Fruit fly (Drosophila melanogaster) whole organism, embryonic: Measurements from ENCODE around the gene st.

Source experiments
- Aef1 ChIP-seq: fragments of 200-800 bp; sonication (Bioruptor generic); IDR thresholded peaks from 3 replicates; pipeline ENCODE4 v1.3.6; 2022; ENCODE audit warnings: missing biosample characterization, missing genetic modification characterization
- B-H2 ChIP-seq: fragments of 200-800 bp; sonication (Bioruptor generic); optimal IDR thresholded peaks from 2 replicates; lab custom pipeline; 2018; ENCODE audit warnings: missing biosample characterization, mild to moderate bottlenecking, missing genetic modification characterization
- Bdp1 ChIP-seq: fragments of 200-800 bp; sonication (Bioruptor generic); optimal IDR thresholded peaks from 3 replicates; lab custom pipeline; 2016; ENCODE audit warnings: missing biosample characterization, missing genetic modification characterization
- CG10321 ChIP-seq: fragments of 200-800 bp; sonication (Bioruptor generic); IDR thresholded peaks from 2 replicates; pipeline ENCODE4 v1.3.6; 2022; ENCODE audit warnings: missing biosample characterization, missing genetic modification characterization
- CG10431 ChIP-seq: fragments of 200-800 bp; sonication (Bioruptor generic); optimal IDR thresholded peaks from 3 replicates; lab custom pipeline; 2018; ENCODE audit warnings: missing biosample characterization, mild to moderate bottlenecking, missing genetic modification characterization
- CG10959 ChIP-seq: fragments of 200-800 bp; sonication (Bioruptor generic); IDR thresholded peaks from 2 replicates; pipeline ENCODE4 v1.3.6; 2022; ENCODE audit warnings: missing biosample characterization, missing genetic modification characterization
- CG11504 ChIP-seq: fragments of 200-800 bp; sonication (Bioruptor generic); optimal IDR thresholded peaks from 3 replicates; lab custom pipeline; 2019; ENCODE audit warnings: missing biosample characterization, mild to moderate bottlenecking, missing genetic modification characterization, moderate library complexity
- CG12071 ChIP-seq: fragments of 200-800 bp; sonication (Bioruptor generic); optimal IDR thresholded peaks from 3 replicates; lab custom pipeline; 2018; ENCODE audit warnings: missing biosample characterization, mild to moderate bottlenecking, missing genetic modification characterization
- CG13123 ChIP-seq: fragments of 200-800 bp; sonication (Bioruptor generic); optimal IDR thresholded peaks from 2 replicates; lab custom pipeline; 2016; ENCODE audit warnings: missing biosample characterization, missing genetic modification characterization
- CG14710 ChIP-seq: fragments of 200-800 bp; sonication (Bioruptor generic); optimal IDR thresholded peaks from 3 replicates; lab custom pipeline; 2019; ENCODE audit warnings: missing biosample characterization, mild to moderate bottlenecking, missing genetic modification characterization, moderate library complexity
- CG1792 ChIP-seq: fragments of 200-800 bp; sonication (Bioruptor generic); optimal IDR thresholded peaks from 2 replicates; lab custom pipeline; 2016; ENCODE audit warnings: missing biosample characterization, missing genetic modification characterization
- CG2120 ChIP-seq: fragments of 200-800 bp; sonication (Bioruptor generic); optimal IDR thresholded peaks from 3 replicates; lab custom pipeline; 2016; ENCODE audit warnings: missing biosample characterization, missing genetic modification characterization
- CG30020 ChIP-seq: fragments of 200-800 bp; optimal IDR thresholded peaks from 2 replicates; lab custom pipeline; 2019; ENCODE audit warnings: missing biosample characterization, mild to moderate bottlenecking, missing genetic modification characterization, moderate library complexity
- CG32532 ChIP-seq: fragments of 200-800 bp; sonication (Bioruptor generic); IDR thresholded peaks from 2 replicates; pipeline ENCODE4 v1.3.6; 2022; ENCODE audit warnings: missing biosample characterization, missing genetic modification characterization
- CG4820 ChIP-seq: fragments of 200-800 bp; sonication (Bioruptor generic); optimal IDR thresholded peaks from 3 replicates; lab custom pipeline; 2016; ENCODE audit warnings: missing biosample characterization, missing genetic modification characterization
- CG7745 ChIP-seq: fragments of 200-800 bp; sonication (Bioruptor generic); optimal IDR thresholded peaks from 2 replicates; lab custom pipeline; 2018; ENCODE audit warnings: missing biosample characterization, mild to moderate bottlenecking, missing genetic modification characterization, moderate library complexity
- Dad ChIP-seq: fragments of 200-800 bp; sonication (Bioruptor generic); optimal IDR thresholded peaks from 3 replicates; lab custom pipeline; 2016; ENCODE audit warnings: missing biosample characterization, missing genetic modification characterization
- Dbx ChIP-seq: fragments of 200-800 bp; sonication (Bioruptor generic); IDR thresholded peaks from 3 replicates; pipeline ENCODE4 v1.3.6; 2022; ENCODE audit warnings: missing biosample characterization, missing genetic modification characterization
- Dip3 ChIP-seq: fragments of 200-800 bp; sonication (Bioruptor generic); optimal IDR thresholded peaks from 3 replicates; lab custom pipeline; 2016; ENCODE audit warnings: missing biosample characterization, missing genetic modification characterization
- ERR ChIP-seq: fragments of 200-800 bp; sonication (Bioruptor generic); optimal IDR thresholded peaks from 2 replicates; lab custom pipeline; 2016; ENCODE audit warnings: missing biosample characterization, missing genetic modification characterization
- Hr78 ChIP-seq, 2 experiments: fragments of 200-800 bp in 1 of 2; fragments of >200 bp in 1 of 2; sonication (Bioruptor generic) in 1 of 2; optimal IDR thresholded peaks; 2 replicates each; lab custom pipeline; 2017 to 2019; ENCODE audit warnings: missing biosample characterization in 2 of 2, missing genetic modification characterization in 2 of 2, mild to moderate bottlenecking in 1 of 2, moderate library complexity in 1 of 2
- Jarid2 ChIP-seq: fragments of 200-800 bp; sonication (Bioruptor generic); optimal IDR thresholded peaks from 3 replicates; lab custom pipeline; 2017; ENCODE audit warnings: mild to moderate bottlenecking, missing biosample characterization, missing genetic modification reagents, missing genetic modification characterization
- NFAT ChIP-seq: fragments of 200-800 bp; sonication (Bioruptor generic); IDR thresholded peaks from 2 replicates; pipeline ENCODE4 v1.3.6; 2022; ENCODE audit warnings: missing biosample characterization, missing genetic modification characterization
- Oli ChIP-seq: fragments of 200-800 bp; sonication (Bioruptor generic); optimal IDR thresholded peaks from 2 replicates; lab custom pipeline; 2018; ENCODE audit warnings: missing biosample characterization, mild to moderate bottlenecking, missing genetic modification characterization, moderate library complexity
- Rfx ChIP-seq: fragments of 200-800 bp; sonication (Bioruptor generic); IDR thresholded peaks from 2 replicates; pipeline ENCODE4 v1.3.6; 2022; ENCODE audit warnings: missing biosample characterization, missing genetic modification characterization
- Rx ChIP-seq: fragments of 200-800 bp; sonication (Bioruptor generic); IDR thresholded peaks from 2 replicates; pipeline ENCODE4 v1.3.6; 2022; ENCODE audit warnings: missing biosample characterization, missing genetic modification characterization
- Scr ChIP-seq: fragments of 200-800 bp; sonication (Bioruptor generic); IDR thresholded peaks from 2 replicates; pipeline ENCODE4 v1.3.6; 2022; ENCODE audit warnings: missing biosample characterization, missing genetic modification characterization; ENCODE audit not compliant: partially characterized antibody
- Spps ChIP-seq: fragments of 200-800 bp; sonication (Bioruptor generic); optimal IDR thresholded peaks from 2 replicates; lab custom pipeline; 2018; ENCODE audit warnings: missing biosample characterization, mild to moderate bottlenecking, missing genetic modification characterization
- abd-A ChIP-seq: fragments of 200-800 bp; sonication (Bioruptor generic); optimal IDR thresholded peaks from 3 replicates; lab custom pipeline; 2019; ENCODE audit warnings: missing biosample characterization, mild to moderate bottlenecking, missing genetic modification characterization, moderate library complexity
- ap ChIP-seq: fragments of 200-800 bp; sonication (Bioruptor generic); IDR thresholded peaks from 2 replicates; pipeline ENCODE4 v1.3.6; 2022; ENCODE audit warnings: missing biosample characterization, missing genetic modification characterization
- bcd ChIP-seq: fragments of 200-800 bp; sonication (Bioruptor generic); optimal IDR thresholded peaks from 2 replicates; lab custom pipeline; 2017; ENCODE audit warnings: missing biosample characterization, mild to moderate bottlenecking, missing genetic modification characterization
- btn ChIP-seq: fragments of 200-800 bp; sonication (Bioruptor generic); optimal IDR thresholded peaks from 2 replicates; lab custom pipeline; 2016; ENCODE audit warnings: missing biosample characterization, missing genetic modification characterization
- caup ChIP-seq: fragments of 200-800 bp; sonication (Bioruptor generic); optimal IDR thresholded peaks from 3 replicates; lab custom pipeline; 2017; ENCODE audit warnings: missing biosample characterization, mild to moderate bottlenecking, missing genetic modification characterization, moderate library complexity; ENCODE audit not compliant: severe bottlenecking
- corto ChIP-seq: fragments of 200-800 bp; sonication (Bioruptor generic); optimal IDR thresholded peaks from 2 replicates; lab custom pipeline; 2016; ENCODE audit warnings: missing biosample characterization, mild to moderate bottlenecking, missing genetic modification characterization, moderate library complexity
- h ChIP-seq: fragments of >200 bp; optimal IDR thresholded peaks from 2 replicates; lab custom pipeline; 2017
- insv ChIP-seq, 2 experiments: fragments of 200-800 bp; sonication (Bioruptor generic); optimal IDR thresholded peaks; 3 replicates each; lab custom pipeline; 2016 to 2018; ENCODE audit warnings: missing biosample characterization in 2 of 2, missing genetic modification characterization in 2 of 2
- inv ChIP-seq: fragments of 200-800 bp; sonication (Bioruptor generic); IDR thresholded peaks from 2 replicates; pipeline ENCODE4 v1.3.6; 2022; ENCODE audit warnings: missing biosample characterization, missing genetic modification characterization; ENCODE audit not compliant: partially characterized antibody
- kay ChIP-seq: fragments of 200-800 bp; sonication (Bioruptor generic); optimal IDR thresholded peaks from 2 replicates; lab custom pipeline; 2016; ENCODE audit warnings: missing biosample characterization, missing genetic modification characterization
- lilli ChIP-seq: fragments of 200-800 bp; sonication (Bioruptor generic); optimal IDR thresholded peaks from 3 replicates; lab custom pipeline; 2016; ENCODE audit warnings: missing biosample characterization, missing genetic modification characterization
- lov ChIP-seq, 2 experiments: fragments of 200-800 bp in 1 of 2; fragments of >200 bp in 1 of 2; sonication (Bioruptor generic) in 1 of 2; IDR thresholded peaks in 1 of 2; optimal IDR thresholded peaks in 1 of 2; 2 replicates in 1 of 2; 3 replicates in 1 of 2; pipeline versions ENCODE4 v1.3.6 to Lab custom; 2017 to 2022; ENCODE audit warnings: missing biosample characterization in 1 of 2, missing genetic modification characterization in 1 of 2
- nerfin-2 ChIP-seq: fragments of 200-800 bp; sonication (Bioruptor generic); IDR thresholded peaks from 2 replicates; pipeline ENCODE4 v1.3.6; 2022; ENCODE audit warnings: missing biosample characterization, missing genetic modification characterization; ENCODE audit not compliant: partially characterized antibody
- pho ChIP-seq: fragments of 200-800 bp; sonication (Bioruptor generic); optimal IDR thresholded peaks from 2 replicates; lab custom pipeline; 2016; ENCODE audit warnings: missing biosample characterization, missing genetic modification characterization
- tll ChIP-seq, 2 experiments: fragments of 200-800 bp in 1 of 2; fragments of >200 bp in 1 of 2; sonication (Bioruptor generic) in 1 of 2; optimal IDR thresholded peaks; 2 replicates each; lab custom pipeline; 2017 to 2019; ENCODE audit warnings: missing biosample characterization in 2 of 2, missing genetic modification characterization in 2 of 2, mild to moderate bottlenecking in 1 of 2, moderate library complexity in 1 of 2
- tna ChIP-seq: fragments of 200-800 bp; sonication (Bioruptor generic); IDR thresholded peaks from 2 replicates; pipeline ENCODE4 v1.3.6; 2022; ENCODE audit warnings: missing biosample characterization, missing genetic modification characterization; ENCODE audit not compliant: partially characterized antibody
- trh ChIP-seq: fragments of 200-800 bp; sonication (Bioruptor generic); optimal IDR thresholded peaks from 2 replicates; lab custom pipeline; 2016; ENCODE audit warnings: missing biosample characterization, missing genetic modification characterization
- vvl ChIP-seq: fragments of 200-800 bp; sonication (Bioruptor generic); IDR thresholded peaks from 2 replicates; pipeline ENCODE4 v1.3.6; 2022; ENCODE audit warnings: missing biosample characterization, missing genetic modification characterization
- wek ChIP-seq: fragments of 200-800 bp; sonication (Bioruptor generic); optimal IDR thresholded peaks from 3 replicates; lab custom pipeline; 2018; ENCODE audit warnings: missing biosample characterization, mild to moderate bottlenecking, missing genetic modification characterization, moderate library complexity
- z ChIP-seq: fragments of 200-800 bp; sonication (Bioruptor generic); IDR thresholded peaks from 3 replicates; pipeline ENCODE4 v1.3.6; 2022; ENCODE audit warnings: missing biosample characterization, missing genetic modification characterization

Gene st

dm6 chr3L:16483524-16484370, 13.7 kb upstream of the st start, which contains the start of gene aos (continued):
- peak; percentile 80 for TF ChIP-seq Rfx
- peak; percentile 20 for TF ChIP-seq pho (GFP tag; lab: Kevin White, UChicago)
- TF ChIP-seq h (lab: Kevin White, UChicago), result no peak
- TF ChIP-seq Dip3 (GFP tag; lab: Kevin White, UChicago), result peak; percentile 28
- TF ChIP-seq z, result no peak; the same call in 2 of the 3 replicates
- peak; percentile 78 for TF ChIP-seq caup
- no peak for TF ChIP-seq Aef1 (GFP tag; lab: Robert Waterston, UW)
- TF ChIP-seq Hr78 (GFP tag; optimal IDR thresholded peaks at IDR 0.05; lab: Kevin White, UChicago), result peak in 1 of 2 experiments; percentile 86
- TF ChIP-seq Spps (tag; lab: Kevin White, UChicago), result peak; percentile 64
- no peak for TF ChIP-seq inv (GFP tag; lab: Robert Waterston, UW)
- peak; percentile 91 for TF ChIP-seq CG4820 (GFP tag; lab: Kevin White, UChicago)
- peak; percentile 23 for TF ChIP-seq B-H2
- no peak for TF ChIP-seq nerfin-2 (GFP tag; lab: Robert Waterston, UW)
- TF ChIP-seq btn (GFP tag; lab: Kevin White, UChicago), result no peak
- TF ChIP-seq CG10959 (GFP tag; lab: Robert Waterston, UW), result peak; percentile 58
- TF ChIP-seq tna (GFP tag; lab: Robert Waterston, UW), result no peak
- TF ChIP-seq CG14710 (tag; lab: Kevin White, UChicago), result peak; percentile 97
- no peak for TF ChIP-seq tll (GFP tag; optimal IDR thresholded peaks at IDR 0.05; lab: Kevin White, UChicago)
- TF ChIP-seq Jarid2 (GFP tag; lab: Kevin White, UChicago), result peak; percentile 93
- TF ChIP-seq CG32532 (GFP tag; lab: Robert Waterston, UW), result peak; percentile 74
- TF ChIP-seq CG11504 (tag; lab: Kevin White, UChicago), result peak; percentile 94
- peak; percentile 62 for TF ChIP-seq trh (GFP tag; lab: Kevin White, UChicago)
- TF ChIP-seq CG7745 (tag; lab: Kevin White, UChicago), result no peak
- no peak for TF ChIP-seq lov (optimal IDR thresholded peaks at IDR 0.05; lab: Kevin White, UChicago)
- TF ChIP-seq lov (GFP tag; IDR thresholded peaks at IDR 0.05; lab: Robert Waterston, UW), result peak; percentile 4; the same call in 1 of the 3 replicates
- TF ChIP-seq CG10321 (GFP tag; lab: Robert Waterston, UW), result no peak
- TF ChIP-seq CG10431 (GFP tag; lab: Kevin White, UChicago), result peak; percentile 80
- TF ChIP-seq CG13123 (GFP tag; lab: Kevin White, UChicago), result peak; percentile 74
- TF ChIP-seq corto (GFP tag; lab: Kevin White, UChicago), result no peak
- no peak for TF ChIP-seq wek (GFP tag; lab: Kevin White, UChicago)
- peak; percentile 60 for TF ChIP-seq CG2120 (GFP tag; lab: Kevin White, UChicago)
- TF ChIP-seq abd-A (tag; lab: Kevin White, UChicago), result no peak
- TF ChIP-seq NFAT (GFP tag; lab: Robert Waterston, UW), result peak; percentile 46
- TF ChIP-seq Bdp1, result peak; percentile 34
- peak; percentile 81 for TF ChIP-seq ap (GFP tag; lab: Robert Waterston, UW)
- TF ChIP-seq kay, result peak; percentile 55
- peak; percentile 81 for TF ChIP-seq CG30020 (tag; lab: Kevin White, UChicago)
- 0 out of 2 replicates have a peak, but pooled peaks have one; percentile 9 for TF ChIP-seq Scr (GFP tag; lab: Robert Waterston, UW)
- peak; percentile 75 for TF ChIP-seq Dbx (GFP tag; lab: Robert Waterston, UW)
- peak; percentile 85 for TF ChIP-seq bcd (GFP tag; lab: Kevin White, UChicago)
- no peak for TF ChIP-seq CG12071 (GFP tag; lab: Kevin White, UChicago)
- no peak for TF ChIP-seq CG1792 (GFP tag; lab: Kevin White, UChicago)
- TF ChIP-seq vvl (GFP tag; lab: Robert Waterston, UW), result peak; percentile 86
- peak; percentile 93 for TF ChIP-seq Oli (tag; lab: Kevin White, UChicago)
- no peak for TF ChIP-seq ERR
- TF ChIP-seq insv (GFP tag; optimal IDR thresholded peaks at IDR 0.05; lab: Kevin White, UChicago), result peak in 1 of 2 experiments; percentile 61
- TF ChIP-seq Rx (GFP tag; lab: Robert Waterston, UW), result peak; percentile 61
- peak; percentile 69 for TF ChIP-seq lilli (GFP tag; lab: Kevin White, UChicago)
- TF ChIP-seq Dad (GFP tag; lab: Kevin White, UChicago), result no peak
